Fruit fly (Drosophila melanogaster) whole organism, embryonic: ENCODE data around the gene SdicC.

Experiments used
- Awh ChIP-seq: fragments of 200-800 bp; sonication (Bioruptor generic); IDR thresholded peaks from 2 replicates; pipeline ENCODE4, ENCODE4 v1.3.6; 2022; ENCODE audit warnings: missing biosample characterization, missing genetic modification characterization
- CG12299 ChIP-seq: fragments of 200-800 bp; sonication (Bioruptor generic); optimal IDR thresholded peaks from 2 replicates; lab custom pipeline; 2018; ENCODE audit warnings: missing biosample characterization, mild to moderate bottlenecking, missing genetic modification characterization
- h ChIP-seq: fragments of >200 bp; optimal IDR thresholded peaks from 2 replicates; lab custom pipeline; 2017
- phol ChIP-seq: fragments of 200-800 bp; sonication (Bioruptor generic); optimal IDR thresholded peaks from 3 replicates; lab custom pipeline; 2018; ENCODE audit warnings: missing biosample characterization, mild to moderate bottlenecking, missing genetic modification characterization, moderate library complexity

- TF ChIP-seq phol (tag; lab: Kevin White, UChicago): peak; percentile 61
- peak; percentile 19 for TF ChIP-seq CG12299 (tag; lab: Kevin White, UChicago)
- TF ChIP-seq Awh (GFP tag; lab: Robert Waterston, UW): no peak
- TF ChIP-seq h (lab: Kevin White, UChicago): no peak
Measured at dm6 chrX:20256849-20257590, 40.0 kb upstream of the SdicC start, which contains the start of gene CG17065.
